Fruit fly (Drosophila melanogaster): ENCODE data around the gene CG7720.
A peak's percentile ranks its signal among the peaks of the same experiment; 100 is the strongest.

Gene CG7720

DNA sequence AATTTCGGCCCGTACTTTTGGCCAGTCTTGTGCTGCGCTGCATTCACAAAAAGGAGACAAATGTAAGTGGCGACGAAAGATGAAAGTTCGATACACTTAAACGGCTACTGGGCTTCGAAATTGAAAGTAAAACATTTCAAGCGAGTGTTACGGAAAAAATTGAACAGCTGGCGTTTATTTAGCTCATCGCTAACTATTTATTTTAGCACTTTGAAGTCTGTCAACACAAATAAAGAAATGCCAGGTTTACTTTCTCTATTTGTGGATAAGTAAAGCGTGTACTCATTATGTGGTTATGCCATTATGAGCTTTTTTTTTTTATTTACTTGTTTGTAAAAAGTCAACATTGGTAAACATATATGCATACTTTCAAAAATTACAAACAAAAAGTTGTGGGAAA, 9.2 kb downstream of the CG7720 start (continued):
- TF ChIP-seq NK7.1 (GFP tag; optimal IDR thresholded peaks at IDR 0.05) (no peak), CG10209 (GFP tag; optimal IDR thresholded peaks at IDR 0.05) (no peak), CG13296 (GFP tag; optimal IDR thresholded peaks at IDR 0.05) (no peak), NC2α (GFP tag; optimal IDR thresholded peaks at IDR 0.05) (no peak), CG4707 (GFP tag; optimal IDR thresholded peaks at IDR 0.05) (peak; percentile 63), dmrt99B (tag; optimal IDR thresholded peaks at IDR 0.05) (peak; percentile 38), Doc3 (GFP tag; IDR thresholded peaks at IDR 0.05; ENCODE audit: partially characterized antibody) (no peak), caup (GFP tag; optimal IDR thresholded peaks at IDR 0.05; ENCODE audit: severe bottlenecking) (no peak), bowl (GFP tag; IDR thresholded peaks at IDR 0.05) (no peak), HLH3B (GFP tag; IDR thresholded peaks at IDR 0.05) (no peak), CG11504 (tag; optimal IDR thresholded peaks at IDR 0.05) (peak; percentile 41), D19A (tag; optimal IDR thresholded peaks at IDR 0.05) (no peak), Mrtf (GFP tag; IDR thresholded peaks at IDR 0.05) (no peak), sens (GFP tag) (peak; percentile 27), CG31441 (GFP tag; IDR thresholded peaks at IDR 0.05) (peak; percentile 51), ewg (GFP tag; optimal IDR thresholded peaks at IDR 0.05) (peak; percentile 25), CG9437 (GFP tag; optimal IDR thresholded peaks at IDR 0.05) (no peak), MBD-R2 (GFP tag; IDR thresholded peaks at IDR 0.05) (no peak), Camta (GFP tag; optimal IDR thresholded peaks at IDR 0.05) (no peak), otp (GFP tag; IDR thresholded peaks at IDR 0.05) (peak; percentile 29; the same call in 1 of the 3 replicates), CG31365 (tag; optimal IDR thresholded peaks at IDR 0.05) (peak; percentile 23), slou (GFP tag; optimal IDR thresholded peaks at IDR 0.05) (no peak), D19B (GFP tag; optimal IDR thresholded peaks at IDR 0.05) (no peak), CG4282 (GFP tag; optimal IDR thresholded peaks at IDR 0.05) (no peak), CG2678 (tag; optimal IDR thresholded peaks at IDR 0.05) (peak; percentile 65), oc (tag; optimal IDR thresholded peaks at IDR 0.05) (peak; percentile 54), Nf-YB (GFP tag; optimal IDR thresholded peaks at IDR 0.05) (peak; percentile 5), PHDP (tag; optimal IDR thresholded peaks at IDR 0.05) (peak; percentile 66), CG3281 (GFP tag; optimal IDR thresholded peaks at IDR 0.05) (peak; percentile 7), CG17385 (GFP tag; optimal IDR thresholded peaks at IDR 0.05) (peak; percentile 19), CG3407 (GFP tag; optimal IDR thresholded peaks at IDR 0.05) (peak; percentile 59), CG18599 (GFP tag; optimal IDR thresholded peaks at IDR 0.05) (peak; percentile 48), CG3995 (GFP tag; optimal IDR thresholded peaks at IDR 0.05) (peak; percentile 16), CG13424 (tag; optimal IDR thresholded peaks at IDR 0.05) (peak; percentile 21), nerfin-1 (tag; optimal IDR thresholded peaks at IDR 0.05) (peak; percentile 23), Dfd (GFP tag; optimal IDR thresholded peaks at IDR 0.05) (no peak), CG10462 (GFP tag; optimal IDR thresholded peaks at IDR 0.05) (no peak), Hr51 (GFP tag; optimal IDR thresholded peaks at IDR 0.05) (no peak)

DNA sequence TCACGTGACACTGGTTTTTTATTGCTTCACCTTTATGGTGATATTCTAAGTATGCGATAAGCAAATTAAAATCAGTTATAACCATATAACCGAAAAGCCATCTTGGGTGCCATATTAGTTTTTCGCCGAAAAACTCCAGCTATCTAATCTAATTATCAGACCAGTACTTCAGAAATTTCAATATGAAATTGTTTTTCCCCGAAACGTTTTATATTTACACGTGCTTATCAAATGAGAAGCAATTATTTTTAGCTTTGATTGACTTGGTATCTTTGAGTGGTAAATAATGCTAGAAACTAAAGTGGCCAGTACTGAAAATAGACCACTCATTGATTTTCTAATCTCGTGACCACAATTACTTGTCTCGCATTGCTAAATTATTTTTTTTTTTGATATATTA, 11.8 kb downstream of the CG7720 start:
- TF ChIP-seq Pdp1 (GFP tag; optimal IDR thresholded peaks at IDR 0.05) (no peak), Sin3A (optimal IDR thresholded peaks at IDR 0.05) (no peak), exex (tag; optimal IDR thresholded peaks at IDR 0.05) (peak; percentile 96), CG1024 (GFP tag; IDR thresholded peaks at IDR 0.05) (no peak), CG7987 (GFP tag; optimal IDR thresholded peaks at IDR 0.05) (no peak), Deaf1 (tag; optimal IDR thresholded peaks at IDR 0.05) (no peak), NfI (GFP tag; optimal IDR thresholded peaks at IDR 0.05) (no peak), pita (GFP tag; optimal IDR thresholded peaks at IDR 0.05) (no peak), pros (GFP tag; optimal IDR thresholded peaks at IDR 0.05) (no peak), CG10543 (GFP tag; optimal IDR thresholded peaks at IDR 0.05) (no peak), CG7556 (GFP tag; optimal IDR thresholded peaks at IDR 0.05) (no peak), dimm (GFP tag; IDR thresholded peaks at IDR 0.05) (no peak), CG12769 (tag; optimal IDR thresholded peaks at IDR 0.05) (no peak), Jarid2 (GFP tag; optimal IDR thresholded peaks at IDR 0.05) (no peak), CG12942 (GFP tag; optimal IDR thresholded peaks at IDR 0.05) (no peak)

Measured in whole organism, embryonic.